Fruit fly (Drosophila melanogaster) whole organism, embryonic: ENCODE data around the gene Sirup.

Source experiments
- Antp ChIP-seq: fragments of 200-800 bp; sonication (Bioruptor generic); optimal IDR thresholded peaks from 3 replicates; lab custom pipeline; 2016; ENCODE audit warnings: missing biosample characterization, missing genetic modification characterization
- Atf3 ChIP-seq: fragments of 200-800 bp; sonication (Bioruptor generic); optimal IDR thresholded peaks from 3 replicates; lab custom pipeline; 2016; ENCODE audit warnings: missing biosample characterization, missing genetic modification characterization
- CG10565 ChIP-seq: fragments of 200-800 bp; sonication (Bioruptor generic); optimal IDR thresholded peaks from 3 replicates; lab custom pipeline; 2016; ENCODE audit warnings: missing biosample characterization, mild to moderate bottlenecking, missing genetic modification characterization
- CG11093 ChIP-seq: fragments of 200-800 bp; sonication (Bioruptor generic); IDR thresholded peaks from 3 replicates; pipeline ENCODE4 v1.3.6; 2022; ENCODE audit warnings: missing biosample characterization, missing genetic modification characterization
- CG12744 ChIP-seq: fragments of 200-800 bp; sonication (Bioruptor generic); optimal IDR thresholded peaks from 2 replicates; lab custom pipeline; 2016; ENCODE audit warnings: missing biosample characterization, missing genetic modification characterization
- CG12942 ChIP-seq: fragments of 200-800 bp; sonication (Bioruptor generic); optimal IDR thresholded peaks from 3 replicates; lab custom pipeline; 2016; ENCODE audit warnings: missing biosample characterization, missing genetic modification characterization
- CG14860 ChIP-seq: fragments of 200-800 bp; sonication (Bioruptor generic); IDR thresholded peaks from 3 replicates; pipeline ENCODE4 v1.3.6; 2022; ENCODE audit warnings: missing biosample characterization, missing genetic modification characterization; ENCODE audit not compliant: partially characterized antibody
- CG14965 ChIP-seq: fragments of 200-800 bp; sonication (Bioruptor generic); optimal IDR thresholded peaks from 2 replicates; lab custom pipeline; 2016; ENCODE audit warnings: missing biosample characterization, missing genetic modification characterization, borderline replicate concordance
- CG15479 ChIP-seq: fragments of 200-800 bp; sonication (Bioruptor generic); optimal IDR thresholded peaks from 3 replicates; lab custom pipeline; 2019; ENCODE audit warnings: missing biosample characterization, mild to moderate bottlenecking, missing genetic modification characterization, moderate library complexity
- CG16863 ChIP-seq: fragments of 200-800 bp; sonication (Bioruptor generic); optimal IDR thresholded peaks from 3 replicates; lab custom pipeline; 2016; ENCODE audit warnings: missing biosample characterization, missing genetic modification characterization
- CG30403 ChIP-seq: fragments of 200-800 bp; sonication (Bioruptor generic); optimal IDR thresholded peaks from 3 replicates; lab custom pipeline; 2016; ENCODE audit warnings: missing biosample characterization, missing genetic modification characterization
- CG4820 ChIP-seq: fragments of 200-800 bp; sonication (Bioruptor generic); optimal IDR thresholded peaks from 3 replicates; lab custom pipeline; 2016; ENCODE audit warnings: missing biosample characterization, missing genetic modification characterization
- CG7271 ChIP-seq: fragments of 200-800 bp; sonication (Bioruptor generic); optimal IDR thresholded peaks from 2 replicates; lab custom pipeline; 2018; ENCODE audit warnings: missing biosample characterization, mild to moderate bottlenecking, missing genetic modification characterization, moderate library complexity
- CG7987 ChIP-seq: fragments of 200-800 bp; sonication (Bioruptor generic); optimal IDR thresholded peaks from 2 replicates; lab custom pipeline; 2018; ENCODE audit warnings: missing biosample characterization, mild to moderate bottlenecking, missing genetic modification characterization, moderate library complexity
- CG8281 ChIP-seq: fragments of 200-800 bp; sonication (Bioruptor generic); optimal IDR thresholded peaks from 2 replicates; lab custom pipeline; 2018; ENCODE audit warnings: missing biosample characterization, mild to moderate bottlenecking, missing genetic modification characterization, moderate library complexity
- CG8359 ChIP-seq: fragments of 200-800 bp; sonication (Bioruptor generic); optimal IDR thresholded peaks from 2 replicates; lab custom pipeline; 2017; ENCODE audit warnings: missing biosample characterization, mild to moderate bottlenecking, missing genetic modification characterization, borderline replicate concordance
- CG9932 ChIP-seq: fragments of 200-800 bp; sonication (Bioruptor generic); IDR thresholded peaks from 2 replicates; pipeline ENCODE4 v1.3.6; 2022; ENCODE audit warnings: missing biosample characterization, missing genetic modification characterization
- D19A ChIP-seq: fragments of 200-800 bp; optimal IDR thresholded peaks from 3 replicates; lab custom pipeline; 2019; ENCODE audit warnings: missing biosample characterization, mild to moderate bottlenecking, missing genetic modification characterization, moderate library complexity
- Dad ChIP-seq: fragments of 200-800 bp; sonication (Bioruptor generic); optimal IDR thresholded peaks from 3 replicates; lab custom pipeline; 2016; ENCODE audit warnings: missing biosample characterization, missing genetic modification characterization
- Dfd ChIP-seq, 2 experiments: fragments of >200 bp; optimal IDR thresholded peaks; 2 replicates each; lab custom pipeline; 2017; ENCODE audit warnings: missing biosample characterization in 2 of 2, missing genetic modification characterization in 2 of 2
- Fer1 ChIP-seq: fragments of 200-800 bp; sonication (Bioruptor generic); optimal IDR thresholded peaks from 2 replicates; lab custom pipeline; 2017; ENCODE audit warnings: missing biosample characterization, mild to moderate bottlenecking, missing genetic modification characterization
- H15 ChIP-seq: fragments of 200-800 bp; sonication (Bioruptor generic); IDR thresholded peaks from 3 replicates; pipeline ENCODE4 v1.3.6; 2022; ENCODE audit warnings: missing biosample characterization, missing genetic modification characterization
- H2.0 ChIP-seq: fragments of 200-800 bp; sonication (Bioruptor generic); IDR thresholded peaks from 2 replicates; pipeline ENCODE4 v1.3.6; 2022; ENCODE audit warnings: missing biosample characterization, missing genetic modification characterization
- HmgD ChIP-seq: fragments of 200-800 bp; sonication (Bioruptor generic); optimal IDR thresholded peaks from 3 replicates; lab custom pipeline; 2016; ENCODE audit warnings: missing biosample characterization, missing genetic modification characterization
- HmgZ ChIP-seq: fragments of 200-800 bp; sonication (Bioruptor generic); optimal IDR thresholded peaks from 2 replicates; lab custom pipeline; 2018; ENCODE audit warnings: missing biosample characterization, mild to moderate bottlenecking, missing genetic modification characterization
- Hmr ChIP-seq: fragments of 200-800 bp; sonication (Bioruptor generic); optimal IDR thresholded peaks from 3 replicates; lab custom pipeline; 2017; ENCODE audit warnings: mild to moderate bottlenecking, missing biosample characterization, missing genetic modification reagents, missing genetic modification characterization
- Jarid2 ChIP-seq: fragments of 200-800 bp; sonication (Bioruptor generic); optimal IDR thresholded peaks from 3 replicates; lab custom pipeline; 2017; ENCODE audit warnings: mild to moderate bottlenecking, missing biosample characterization, missing genetic modification reagents, missing genetic modification characterization
- Mad ChIP-seq: fragments of 200-800 bp; sonication (Bioruptor generic); optimal IDR thresholded peaks from 2 replicates; lab custom pipeline; 2016; ENCODE audit warnings: missing biosample characterization, missing genetic modification characterization
- NC2α ChIP-seq: fragments of 200-800 bp; sonication (Bioruptor generic); optimal IDR thresholded peaks from 2 replicates; lab custom pipeline; 2016; ENCODE audit warnings: missing biosample characterization, missing genetic modification characterization
- NK7.1 ChIP-seq: fragments of 200-800 bp; sonication (Bioruptor generic); optimal IDR thresholded peaks from 3 replicates; lab custom pipeline; 2016; ENCODE audit warnings: missing biosample characterization, missing genetic modification characterization
- Nf-YB ChIP-seq: fragments of 200-800 bp; sonication (Bioruptor generic); optimal IDR thresholded peaks from 3 replicates; lab custom pipeline; 2019; ENCODE audit warnings: missing biosample characterization, mild to moderate bottlenecking, missing genetic modification characterization, moderate library complexity
- Rfx ChIP-seq: fragments of 200-800 bp; sonication (Bioruptor generic); IDR thresholded peaks from 2 replicates; pipeline ENCODE4 v1.3.6; 2022; ENCODE audit warnings: missing biosample characterization, missing genetic modification characterization
- Sox102F ChIP-seq: fragments of 200-800 bp; sonication (Bioruptor generic); optimal IDR thresholded peaks from 2 replicates; lab custom pipeline; 2018; ENCODE audit warnings: missing biosample characterization, mild to moderate bottlenecking, missing genetic modification characterization, moderate library complexity
- Trl ChIP-seq, 3 experiments: fragments of >200 bp in 2 of 3; fragments of 200-800 bp in 1 of 3; sonication (Bioruptor generic) in 1 of 3; optimal IDR thresholded peaks; 2 replicates in 1 of 3; 3 replicates in 2 of 3; lab custom pipeline; 2016 to 2017; ENCODE audit warnings: missing biosample characterization in 1 of 3, missing genetic modification characterization in 1 of 3
- Usf ChIP-seq: fragments of 200-800 bp; sonication (Bioruptor generic); optimal IDR thresholded peaks from 2 replicates; lab custom pipeline; 2017; ENCODE audit warnings: missing genotype, missing biosample characterization, missing genetic modification characterization
- da ChIP-seq: fragments of 200-800 bp; sonication (Bioruptor generic); optimal IDR thresholded peaks from 2 replicates; lab custom pipeline; 2016; ENCODE audit warnings: missing biosample characterization, missing genetic modification characterization
- dan ChIP-seq: fragments of 200-800 bp; sonication (Bioruptor generic); IDR thresholded peaks from 2 replicates; pipeline ENCODE4 v1.3.6; 2022; ENCODE audit warnings: missing biosample characterization, missing genetic modification characterization
- dimm ChIP-seq: fragments of 200-800 bp; sonication (Bioruptor generic); IDR thresholded peaks from 2 replicates; pipeline ENCODE4 v1.3.6; 2022; ENCODE audit warnings: missing biosample characterization, missing genetic modification characterization
- fd102C ChIP-seq: fragments of 200-800 bp; sonication (Bioruptor generic); optimal IDR thresholded peaks from 2 replicates; lab custom pipeline; 2018; ENCODE audit warnings: missing biosample characterization, mild to moderate bottlenecking, missing genetic modification characterization, moderate library complexity
- gcm ChIP-seq: fragments of 200-800 bp; sonication (Bioruptor generic); optimal IDR thresholded peaks from 2 replicates; lab custom pipeline; 2019; ENCODE audit warnings: missing biosample characterization, mild to moderate bottlenecking, missing genetic modification characterization, moderate library complexity
- gsb ChIP-seq: fragments of 200-800 bp; sonication (Bioruptor generic); IDR thresholded peaks from 2 replicates; pipeline ENCODE4 v1.3.6; 2022; ENCODE audit warnings: missing biosample characterization, missing genetic modification characterization
- jumu ChIP-seq: fragments of 200-800 bp; sonication (Bioruptor generic); optimal IDR thresholded peaks from 3 replicates; lab custom pipeline; 2016; ENCODE audit warnings: missing biosample characterization, missing genetic modification characterization
- lilli ChIP-seq: fragments of 200-800 bp; sonication (Bioruptor generic); optimal IDR thresholded peaks from 3 replicates; lab custom pipeline; 2016; ENCODE audit warnings: missing biosample characterization, missing genetic modification characterization
- otp ChIP-seq: fragments of 200-800 bp; sonication (Bioruptor generic); IDR thresholded peaks from 3 replicates; pipeline ENCODE4, ENCODE4 v1.3.6; 2022; ENCODE audit warnings: missing biosample characterization, missing genetic modification characterization
- pnt ChIP-seq: fragments of 200-800 bp; sonication (Bioruptor generic); optimal IDR thresholded peaks from 3 replicates; lab custom pipeline; 2016; ENCODE audit warnings: missing biosample characterization, missing genetic modification characterization
- psq ChIP-seq: fragments of 200-800 bp; sonication (Bioruptor generic); optimal IDR thresholded peaks from 2 replicates; lab custom pipeline; 2017; ENCODE audit warnings: missing biosample characterization, missing genetic modification characterization
- ranshi ChIP-seq: fragments of 200-800 bp; sonication (Bioruptor generic); IDR thresholded peaks from 2 replicates; pipeline ENCODE4 v1.3.6; 2022; ENCODE audit warnings: missing biosample characterization, missing genetic modification characterization
- sna ChIP-seq: fragments of 200-800 bp; sonication (Bioruptor generic); IDR thresholded peaks from 2 replicates; pipeline ENCODE4 v1.3.6; 2022; ENCODE audit warnings: missing biosample characterization, missing genetic modification characterization; ENCODE audit not compliant: partially characterized antibody
- tio ChIP-seq: fragments of 200-800 bp; sonication (Bioruptor generic); optimal IDR thresholded peaks from 2 replicates; lab custom pipeline; 2017; ENCODE audit warnings: missing biosample characterization, missing genetic modification characterization, inconsistent platforms
- wek ChIP-seq: fragments of 200-800 bp; sonication (Bioruptor generic); optimal IDR thresholded peaks from 3 replicates; lab custom pipeline; 2018; ENCODE audit warnings: missing biosample characterization, mild to moderate bottlenecking, missing genetic modification characterization, moderate library complexity
- zf30C ChIP-seq: fragments of 200-800 bp; sonication (Bioruptor generic); optimal IDR thresholded peaks from 3 replicates; lab custom pipeline; 2018; ENCODE audit warnings: missing biosample characterization, mild to moderate bottlenecking, missing genetic modification characterization

Gene Sirup

DNA sequence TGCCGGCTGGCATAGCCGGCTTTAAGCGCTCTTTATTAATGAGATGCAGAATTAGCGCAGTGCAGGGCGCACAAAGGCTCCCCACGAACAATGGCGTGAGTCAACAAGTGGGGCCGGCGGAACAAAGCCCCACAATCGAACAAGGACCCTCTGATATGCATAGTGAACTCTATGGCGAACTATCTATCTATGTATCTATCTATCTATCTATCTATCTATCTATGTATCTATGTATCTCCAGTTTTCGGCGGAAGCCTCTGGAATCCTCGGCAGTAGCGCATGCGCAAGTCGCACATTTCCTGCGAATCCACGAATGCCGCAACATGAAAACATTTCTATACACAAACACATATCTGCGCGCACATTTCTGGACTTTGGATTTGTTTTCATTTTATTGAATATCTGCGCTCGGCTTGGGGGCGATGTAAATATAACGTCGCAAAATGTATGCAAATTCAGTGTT is 1.9 kb downstream of the Sirup start (continued):
- TF ChIP-seq Jarid2 (GFP tag; lab: Kevin White, UChicago) (no peak), D19A (tag; lab: Kevin White, UChicago) (no peak), Mad (no peak), Fer1 (peak; percentile 25), CG4820 (no peak), Hmr (peak; percentile 55), CG30403 (GFP tag; lab: Kevin White, UChicago) (peak; percentile 33), HmgZ (tag; lab: Kevin White, UChicago) (no peak), lilli (GFP tag; lab: Kevin White, UChicago) (peak; percentile 68), wek (GFP tag; lab: Kevin White, UChicago) (no peak), Antp (no peak), gsb (GFP tag; lab: Robert Waterston, UW) (no peak), Dfd (GFP tag; optimal IDR thresholded peaks at IDR 0.05; lab: Kevin White, UChicago) (no peak), Rfx (peak; percentile 57), CG14965 (no peak), Usf (peak; percentile 39), otp (no peak), CG12942 (GFP tag; lab: Kevin White, UChicago) (no peak), CG14860 (0 out of 3 replicates have a peak, but pooled peaks have one; percentile 7), Atf3 (GFP tag; lab: Kevin White, UChicago) (no peak), dan (GFP tag; lab: Robert Waterston, UW) (no peak), CG7987 (GFP tag; lab: Kevin White, UChicago) (no peak), zf30C (GFP tag; lab: Kevin White, UChicago) (no peak), jumu (GFP tag; lab: Kevin White, UChicago) (no peak), CG7271 (tag; lab: Kevin White, UChicago) (no peak), Nf-YB (no peak), CG12744 (no peak), sna (no peak), gcm (GFP tag; lab: Kevin White, UChicago) (no peak), Trl (optimal IDR thresholded peaks at IDR 0.05; lab: Kevin White, UChicago) (no peak), Trl (GFP tag; optimal IDR thresholded peaks at IDR 0.05; lab: Kevin White, UChicago) (no peak), CG10565 (GFP tag; lab: Kevin White, UChicago) (no peak), da (GFP tag; lab: Kevin White, UChicago) (no peak), dimm (no peak), H15 (GFP tag; lab: Robert Waterston, UW) (no peak), ranshi (GFP tag; lab: Robert Waterston, UW) (no peak), CG8281 (tag; lab: Kevin White, UChicago) (no peak), CG16863 (GFP tag; lab: Kevin White, UChicago) (no peak), NK7.1 (GFP tag; lab: Kevin White, UChicago) (no peak), fd102C (GFP tag; lab: Kevin White, UChicago) (no peak), Sox102F (no peak), CG11093 (GFP tag; lab: Robert Waterston, UW) (no peak), CG15479 (no peak), HmgD (GFP tag; lab: Kevin White, UChicago) (no peak), tio (GFP tag; lab: Kevin White, UChicago) (no peak), NC2α (GFP tag; lab: Kevin White, UChicago) (no peak), H2.0 (GFP tag; lab: Robert Waterston, UW) (no peak), CG9932 (GFP tag; lab: Robert Waterston, UW) (peak; percentile 77), psq (no peak), CG8359 (GFP tag; lab: Kevin White, UChicago) (no peak), Dad (GFP tag; lab: Kevin White, UChicago) (no peak), pnt (GFP tag; lab: Kevin White, UChicago) (no peak)
